Fruit fly (Drosophila melanogaster) S2 (cell line): ENCODE results near the gene CG12991.

Source experiments
- CG8478 ChIP-seq: fragments of >200 bp; optimal IDR thresholded peaks from 2 replicates; lab custom pipeline; 2018
- CTCF ChIP-seq, 2 experiments: fragments of >200 bp; optimal IDR thresholded peaks; 2 replicates each; lab custom pipeline; 2018

dm6 chrX:17624223-17624982, 44.7 kb downstream of the CG12991 start:
- no peak for TF ChIP-seq CG8478 (lab: Kevin White, UChicago)
- TF ChIP-seq CTCF (optimal IDR thresholded peaks at IDR 0.05; lab: Kevin White, UChicago), result no peak
